Worm (Caenorhabditis elegans): ENCODE measurements around the gene T21C12.4.

The T21C12.4 gene

ce11 chrIII:10533310-10533709, 24.5 kb downstream of the T21C12.4 start (continued):
- peak; percentile 3 to 98 for TF ChIP-seq unc-62 (GFP tag; optimal IDR thresholded peaks at IDR 0.05 in 1 of 2)
- no peak for TF ChIP-seq unc-62 (tag; optimal IDR thresholded peaks at IDR 0.05)
- TF ChIP-seq lsy-2 (tag; optimal IDR thresholded peaks at IDR 0.05) = peak in 1 of 2 experiments; percentile 38
- no peak for TF ChIP-seq mes-2 (tag; optimal IDR thresholded peaks at IDR 0.05; ENCODE audit: poor library complexity, severe bottlenecking)
- no peak for TF ChIP-seq ceh-44 (GFP tag; IDR thresholded peaks at IDR 0.05)
- peak; percentile 6 for TF ChIP-seq ztf-7 (tag; optimal IDR thresholded peaks at IDR 0.05)
- TF ChIP-seq nhr-102 (tag; optimal IDR thresholded peaks at IDR 0.05) = peak; percentile 44
- TF ChIP-seq nhr-6 (tag; optimal IDR thresholded peaks at IDR 0.05) = peak; percentile 58
- no peak for TF ChIP-seq zip-11 (GFP tag; IDR thresholded peaks at IDR 0.05)
- TF ChIP-seq tra-1 (GFP tag; IDR thresholded peaks at IDR 0.05) = peak; percentile 87
- TF ChIP-seq daf-16 (GFP tag; optimal IDR thresholded peaks at IDR 0.05) = peak in 1 of 2 experiments; percentile 35
- peak; percentile 87 for TF ChIP-seq daf-16 (tag; optimal IDR thresholded peaks at IDR 0.05)

ce11 chrIII:10527446-10527845, 30.4 kb downstream of the T21C12.4 start:
- peak in 1 of 2 experiments; percentile 53 for TF ChIP-seq unc-62 (GFP tag; optimal IDR thresholded peaks at IDR 0.05 in 1 of 2)
- no peak for TF ChIP-seq unc-62 (tag; optimal IDR thresholded peaks at IDR 0.05)
- TF ChIP-seq F37D6.2 (tag; optimal IDR thresholded peaks at IDR 0.05) = no peak
- TF ChIP-seq nhr-42 (GFP tag; IDR thresholded peaks at IDR 0.05) = 0 out of 2 replicates have a peak, but pooled peaks have one; percentile 37

ce11 chrIII:10525927-10526326, 31.9 kb downstream of the T21C12.4 start:
- TF ChIP-seq unc-62 (GFP tag; optimal IDR thresholded peaks at IDR 0.05 in 1 of 2) = peak in 1 of 2 experiments; percentile 48
- no peak for TF ChIP-seq unc-62 (tag; optimal IDR thresholded peaks at IDR 0.05)
- peak; percentile 67 for TF ChIP-seq nhr-11 (tag; optimal IDR thresholded peaks at IDR 0.05)
- no peak for TF ChIP-seq ces-1 (GFP tag; optimal IDR thresholded peaks at IDR 0.05)
- peak; percentile 27 for TF ChIP-seq hlh-11 (tag; optimal IDR thresholded peaks at IDR 0.05)
- peak; percentile 50 for TF ChIP-seq mxl-3 (GFP tag; optimal IDR thresholded peaks at IDR 0.05)
- TF ChIP-seq aha-1 (tag) = peak; percentile 82
- no peak for TF ChIP-seq dve-1 (tag; optimal IDR thresholded peaks at IDR 0.05; ENCODE audit: insufficient read depth)
- TF ChIP-seq mes-2 (tag; optimal IDR thresholded peaks at IDR 0.05; ENCODE audit: poor library complexity, severe bottlenecking) = peak; percentile 4

ce11 chrIII:10524823-10525222, 33.0 kb downstream of the T21C12.4 start:
- no peak for TF ChIP-seq ama-1 (optimal IDR thresholded peaks at IDR 0.05)
- no peak for TF ChIP-seq nhr-10 (tag; optimal IDR thresholded peaks at IDR 0.05)
- TF ChIP-seq R02D3.7 (tag; optimal IDR thresholded peaks at IDR 0.05) = no peak
- no peak for TF ChIP-seq saeg-2 (GFP tag; IDR thresholded peaks at IDR 0.05)
- TF ChIP-seq madf-5 (GFP tag; IDR thresholded peaks at IDR 0.05) = no peak
- no peak for TF ChIP-seq lin-1 (GFP tag; IDR thresholded peaks at IDR 0.05)
- no peak for TF ChIP-seq mxl-2 (GFP tag; conservative IDR thresholded peaks at IDR 0.05)
- no peak for TF ChIP-seq zfp-3 (GFP tag; conservative IDR thresholded peaks at IDR 0.05)
- TF ChIP-seq aly-2 (tag; optimal IDR thresholded peaks at IDR 0.05) = no peak
- TF ChIP-seq unc-130 (GFP tag; optimal IDR thresholded peaks at IDR 0.05) = no peak
- no peak for TF ChIP-seq nhr-42 (GFP tag; IDR thresholded peaks at IDR 0.05)
- no peak for TF ChIP-seq ceh-28 (tag; optimal IDR thresholded peaks at IDR 0.05)
- TF ChIP-seq nhr-25 (tag; optimal IDR thresholded peaks at IDR 0.05; ENCODE audit: borderline replicate concordance, insufficient read depth) = no peak
- no peak for TF ChIP-seq T20F7.1 (GFP tag; optimal IDR thresholded peaks at IDR 0.05)
- TF ChIP-seq F26F4.8 (GFP tag; conservative IDR thresholded peaks at IDR 0.05) = no peak
- no peak for TF ChIP-seq dmd-8 (GFP tag; IDR thresholded peaks at IDR 0.05)
- no peak for TF ChIP-seq hlh-30 (tag; optimal IDR thresholded peaks at IDR 0.05; ENCODE audit: insufficient read depth)
